Fruit fly (Drosophila melanogaster) whole organism, embryonic: Measurements from ENCODE around the gene NetB.

ENCODE experiments used
- ATbp ChIP-seq: fragments of 200-800 bp; sonication (Bioruptor generic); optimal IDR thresholded peaks from 2 replicates; lab custom pipeline; 2017; ENCODE audit warnings: missing biosample characterization, mild to moderate bottlenecking, missing genetic modification characterization, missing genetic modification reagents
- Asciz ChIP-seq: fragments of 200-800 bp; sonication (Bioruptor generic); optimal IDR thresholded peaks from 2 replicates; lab custom pipeline; 2017; ENCODE audit warnings: missing biosample characterization, mild to moderate bottlenecking, missing genetic modification characterization, missing genetic modification reagents
- Awh ChIP-seq: fragments of 200-800 bp; sonication (Bioruptor generic); IDR thresholded peaks from 2 replicates; pipeline ENCODE4, ENCODE4 v1.3.6; 2022; ENCODE audit warnings: missing biosample characterization, missing genetic modification characterization
- Blimp-1 ChIP-seq: fragments of 200-800 bp; sonication (Bioruptor generic); optimal IDR thresholded peaks from 3 replicates; lab custom pipeline; 2018; ENCODE audit warnings: missing biosample characterization, missing genetic modification characterization, mild to moderate bottlenecking, moderate library complexity, missing genetic modification reagents
- CG10979 ChIP-seq: fragments of 200-800 bp; sonication (Bioruptor generic); optimal IDR thresholded peaks from 2 replicates; lab custom pipeline; 2018; ENCODE audit warnings: missing biosample characterization, mild to moderate bottlenecking, missing genetic modification characterization, moderate library complexity
- CG13894 ChIP-seq: fragments of 200-800 bp; sonication (Bioruptor generic); optimal IDR thresholded peaks from 3 replicates; lab custom pipeline; 2018; ENCODE audit warnings: missing biosample characterization, mild to moderate bottlenecking, missing genetic modification characterization, moderate library complexity
- CG14667 ChIP-seq: fragments of 200-800 bp; sonication (Bioruptor generic); IDR thresholded peaks from 2 replicates; pipeline ENCODE4 v1.3.6; 2022; ENCODE audit warnings: missing biosample characterization, missing genetic modification characterization
- CG17359 ChIP-seq: fragments of 200-800 bp; sonication (Bioruptor generic); optimal IDR thresholded peaks from 3 replicates; lab custom pipeline; 2018; ENCODE audit warnings: missing biosample characterization, mild to moderate bottlenecking, missing genetic modification characterization, moderate library complexity
- CG18262 ChIP-seq: fragments of 200-800 bp; optimal IDR thresholded peaks from 3 replicates; lab custom pipeline; 2019; ENCODE audit warnings: missing biosample characterization, mild to moderate bottlenecking, missing genetic modification characterization, moderate library complexity
- CG18619 ChIP-seq: fragments of 200-800 bp; sonication (Bioruptor generic); optimal IDR thresholded peaks from 3 replicates; lab custom pipeline; 2017; ENCODE audit warnings: missing biosample characterization, mild to moderate bottlenecking, missing genetic modification characterization
- CG2712 ChIP-seq: fragments of 200-800 bp; optimal IDR thresholded peaks from 3 replicates; lab custom pipeline; 2019; ENCODE audit warnings: missing biosample characterization, mild to moderate bottlenecking, missing genetic modification characterization, moderate library complexity
- CG34422 ChIP-seq: fragments of 200-800 bp; sonication (Bioruptor generic); IDR thresholded peaks from 3 replicates; pipeline ENCODE4 v1.3.6; 2022; ENCODE audit warnings: missing biosample characterization, missing genetic modification characterization
- CG4424 ChIP-seq: fragments of 200-800 bp; sonication (Bioruptor generic); optimal IDR thresholded peaks from 3 replicates; lab custom pipeline; 2016; ENCODE audit warnings: missing biosample characterization, missing genetic modification characterization
- CG6791 ChIP-seq: fragments of 200-800 bp; sonication (Bioruptor generic); IDR thresholded peaks from 3 replicates; pipeline ENCODE4 v1.3.6; 2022; ENCODE audit warnings: missing biosample characterization, missing genetic modification characterization; ENCODE audit not compliant: partially characterized antibody
- CG7372 ChIP-seq: fragments of 200-800 bp; sonication (Bioruptor generic); IDR thresholded peaks from 2 replicates; pipeline ENCODE4 v1.3.6; 2022; ENCODE audit warnings: missing biosample characterization, missing genetic modification characterization
- CG8924 ChIP-seq: fragments of 200-800 bp; optimal IDR thresholded peaks from 3 replicates; lab custom pipeline; 2019; ENCODE audit warnings: missing biosample characterization, mild to moderate bottlenecking, missing genetic modification characterization, moderate library complexity
- CG9932 ChIP-seq: fragments of 200-800 bp; sonication (Bioruptor generic); IDR thresholded peaks from 2 replicates; pipeline ENCODE4 v1.3.6; 2022; ENCODE audit warnings: missing biosample characterization, missing genetic modification characterization
- Dek ChIP-seq: fragments of 200-800 bp; sonication (Bioruptor generic); optimal IDR thresholded peaks from 3 replicates; lab custom pipeline; 2019; ENCODE audit warnings: missing biosample characterization, mild to moderate bottlenecking, missing genetic modification characterization, moderate library complexity
- Eip74EF ChIP-seq, 2 experiments: fragments of 200-800 bp in 1 of 2; fragments of >200 bp in 1 of 2; sonication (Bioruptor generic) in 1 of 2; optimal IDR thresholded peaks; 2 replicates each; lab custom pipeline; 2017 to 2019; ENCODE audit warnings: missing biosample characterization in 2 of 2, missing genetic modification characterization in 2 of 2, mild to moderate bottlenecking in 1 of 2, moderate library complexity in 1 of 2
- GATAe ChIP-seq: fragments of 200-800 bp; sonication (Bioruptor generic); conservative IDR thresholded peaks from 2 replicates; pipeline ENCODE4 v1.3.6; 2022; ENCODE audit warnings: missing biosample characterization, missing genetic modification characterization
- HLH3B ChIP-seq: fragments of 200-800 bp; sonication (Bioruptor generic); IDR thresholded peaks from 2 replicates; pipeline ENCODE4 v1.3.6; 2022; ENCODE audit warnings: missing biosample characterization, missing genetic modification characterization
- Hmx ChIP-seq: fragments of 200-800 bp; sonication (Bioruptor generic); optimal IDR thresholded peaks from 2 replicates; lab custom pipeline; 2016; ENCODE audit warnings: missing biosample characterization, missing genetic modification characterization
- Med ChIP-seq: fragments of 200-800 bp; sonication (Bioruptor generic); peaks from one replicate; lab custom pipeline; 2016; ENCODE audit warnings: missing biosample characterization, missing genetic modification characterization, mild to moderate bottlenecking, inconsistent platforms, moderate library complexity
- Sox100B ChIP-seq: fragments of 200-800 bp; sonication (Bioruptor generic); optimal IDR thresholded peaks from 3 replicates; lab custom pipeline; 2018; ENCODE audit warnings: missing biosample characterization, mild to moderate bottlenecking, missing genetic modification characterization
- az2 ChIP-seq: fragments of 200-800 bp; sonication (Bioruptor generic); optimal IDR thresholded peaks from 3 replicates; lab custom pipeline; 2016; ENCODE audit warnings: missing biosample characterization, missing genetic modification characterization
- bab2 ChIP-seq: fragments of 200-800 bp; sonication (Bioruptor generic); optimal IDR thresholded peaks from 2 replicates; lab custom pipeline; 2016; ENCODE audit warnings: missing biosample characterization, missing genetic modification characterization
- da ChIP-seq: fragments of 200-800 bp; sonication (Bioruptor generic); optimal IDR thresholded peaks from 2 replicates; lab custom pipeline; 2016; ENCODE audit warnings: missing biosample characterization, missing genetic modification characterization
- dmrt11E ChIP-seq: fragments of 200-800 bp; sonication (Bioruptor generic); optimal IDR thresholded peaks from 3 replicates; lab custom pipeline; 2018; ENCODE audit warnings: missing biosample characterization, mild to moderate bottlenecking, missing genetic modification characterization, moderate library complexity
- dmrt99B ChIP-seq: fragments of 200-800 bp; sonication (Bioruptor generic); optimal IDR thresholded peaks from 2 replicates; lab custom pipeline; 2018; ENCODE audit warnings: missing biosample characterization, mild to moderate bottlenecking, missing genetic modification characterization, moderate library complexity
- dpn ChIP-seq, 2 experiments: fragments of 200-800 bp; sonication (Bioruptor generic); optimal IDR thresholded peaks; 3 replicates each; lab custom pipeline; 2016; ENCODE audit warnings: missing biosample characterization in 2 of 2, missing genetic modification characterization in 2 of 2
- eyg ChIP-seq: fragments of 200-800 bp; sonication (Bioruptor generic); optimal IDR thresholded peaks from 3 replicates; lab custom pipeline; 2016; ENCODE audit warnings: missing biosample characterization, missing genetic modification characterization
- grau ChIP-seq: fragments of 200-800 bp; optimal IDR thresholded peaks from 3 replicates; lab custom pipeline; 2019; ENCODE audit warnings: missing biosample characterization, mild to moderate bottlenecking, missing genetic modification characterization, moderate library complexity
- hkb ChIP-seq, 2 experiments: fragments of 200-800 bp in 1 of 2; fragments of >200 bp in 1 of 2; sonication (Bioruptor generic) in 1 of 2; IDR thresholded peaks in 1 of 2; optimal IDR thresholded peaks in 1 of 2; 2 replicates each; pipeline versions ENCODE4 v1.3.6 to Lab custom; 2017 to 2022; ENCODE audit warnings: missing biosample characterization in 1 of 2, missing genetic modification characterization in 1 of 2
- lola ChIP-seq, 3 experiments: fragments of >200 bp in 2 of 3; fragments of 200-800 bp in 1 of 3; sonication (Bioruptor generic) in 1 of 3; optimal IDR thresholded peaks; 2 replicates each; lab custom pipeline; 2017 to 2019; ENCODE audit warnings: missing biosample characterization in 3 of 3, missing genetic modification characterization in 3 of 3, mild to moderate bottlenecking in 1 of 3, moderate library complexity in 1 of 3
- oc ChIP-seq: fragments of 200-800 bp; sonication (Bioruptor generic); optimal IDR thresholded peaks from 2 replicates; lab custom pipeline; 2018; ENCODE audit warnings: missing biosample characterization, mild to moderate bottlenecking, missing genetic modification characterization, moderate library complexity
- otp ChIP-seq: fragments of 200-800 bp; sonication (Bioruptor generic); IDR thresholded peaks from 3 replicates; pipeline ENCODE4, ENCODE4 v1.3.6; 2022; ENCODE audit warnings: missing biosample characterization, missing genetic modification characterization
- phol ChIP-seq: fragments of 200-800 bp; sonication (Bioruptor generic); optimal IDR thresholded peaks from 3 replicates; lab custom pipeline; 2018; ENCODE audit warnings: missing biosample characterization, mild to moderate bottlenecking, missing genetic modification characterization, moderate library complexity
- row ChIP-seq: fragments of 200-800 bp; sonication (Bioruptor generic); IDR thresholded peaks from 3 replicates; pipeline ENCODE4 v1.3.6; 2022; ENCODE audit warnings: missing biosample characterization, missing genetic modification characterization
- sisA ChIP-seq: fragments of 200-800 bp; sonication (Bioruptor generic); IDR thresholded peaks from 2 replicates; pipeline ENCODE4 v1.3.6; 2022; ENCODE audit warnings: missing biosample characterization, missing genetic modification characterization
- tgo ChIP-seq: fragments of 200-800 bp; sonication (Bioruptor generic); IDR thresholded peaks from 3 replicates; pipeline ENCODE4 v1.3.6; 2022; ENCODE audit warnings: missing biosample characterization, missing genetic modification characterization
- ttk ChIP-seq: fragments of 200-800 bp; sonication (Bioruptor generic); IDR thresholded peaks from 2 replicates; pipeline ENCODE4 v2.1.2; 2022; ENCODE audit warnings: missing biosample characterization, missing genetic modification characterization
- vvl ChIP-seq: fragments of 200-800 bp; sonication (Bioruptor generic); IDR thresholded peaks from 2 replicates; pipeline ENCODE4 v1.3.6; 2022; ENCODE audit warnings: missing biosample characterization, missing genetic modification characterization
- zfh1 ChIP-seq: fragments of 200-800 bp; sonication (Bioruptor generic); IDR thresholded peaks from 3 replicates; pipeline ENCODE4 v1.3.6; 2022; ENCODE audit warnings: missing biosample characterization, missing genetic modification characterization

The NetB gene

dm6 chrX:14679189-14679588 is 70.0 kb downstream of the NetB start, which contains the start of gene CG5321 (continued):
- TF ChIP-seq Awh (GFP tag; lab: Robert Waterston, UW) (0 out of 2 replicates have a peak, but pooled peaks have one; percentile 47), CG17359 (tag; lab: Kevin White, UChicago) (peak; percentile 64), bab2 (GFP tag; lab: Kevin White, UChicago) (no peak), CG4424 (peak; percentile 34), Sox100B (GFP tag; lab: Kevin White, UChicago) (peak; percentile 53), oc (tag; lab: Kevin White, UChicago) (peak; percentile 33), row (GFP tag; lab: Robert Waterston, UW) (peak; percentile 70), zfh1 (GFP tag; lab: Robert Waterston, UW) (peak; percentile 47; the same call in 1 of the 3 replicates), hkb (optimal IDR thresholded peaks at IDR 0.05; lab: Kevin White, UChicago) (no peak), hkb (GFP tag; IDR thresholded peaks at IDR 0.05; lab: Robert Waterston, UW) (peak; percentile 36; the same call in 1 of the 2 replicates), Dek (peak; percentile 7), da (no peak), sisA (peak; percentile 34), lola (GFP tag; optimal IDR thresholded peaks at IDR 0.05; lab: Kevin White, UChicago) (peak in 1 of 3 experiments; percentile 35), CG13894 (tag; lab: Kevin White, UChicago) (no peak), CG10979 (tag; lab: Kevin White, UChicago) (peak; percentile 69), dpn (GFP tag; optimal IDR thresholded peaks at IDR 0.05; lab: Kevin White, UChicago) (peak in 1 of 2 experiments; percentile 34), ATbp (GFP tag; lab: Kevin White, UChicago) (peak; percentile 54), Asciz (GFP tag; lab: Kevin White, UChicago) (peak; percentile 42), CG9932 (GFP tag; lab: Robert Waterston, UW) (0 out of 2 replicates have a peak, but pooled peaks have one; percentile 13), ttk (GFP tag; lab: Robert Waterston, UW) (0 out of 2 replicates have a peak, but pooled peaks have one; percentile 19), dmrt11E (peak; percentile 40), CG18262 (peak; percentile 73), az2 (GFP tag; lab: Kevin White, UChicago) (peak; percentile 43), CG14667 (GFP tag; lab: Robert Waterston, UW) (no peak), CG6791 (GFP tag; lab: Robert Waterston, UW) (no peak), HLH3B (GFP tag; lab: Robert Waterston, UW) (peak; percentile 54; the same call in 1 of the 2 replicates), CG7372 (GFP tag; lab: Robert Waterston, UW) (no peak), vvl (GFP tag; lab: Robert Waterston, UW) (peak; percentile 64; the same call in 1 of the 2 replicates), Med (GFP tag; lab: Kevin White, UChicago) (peak; percentile 69), tgo (GFP tag; lab: Robert Waterston, UW) (peak; percentile 42; the same call in 1 of the 3 replicates), CG18619 (GFP tag; lab: Kevin White, UChicago) (no peak), dmrt99B (tag; lab: Kevin White, UChicago) (peak; percentile 66), CG8924 (peak; percentile 76), Hmx (no peak), CG2712 (tag; lab: Kevin White, UChicago) (peak; percentile 79), CG34422 (no peak), otp (GFP tag; lab: Robert Waterston, UW) (peak; percentile 21; the same call in 1 of the 3 replicates), grau (peak; percentile 65), Eip74EF (GFP tag; optimal IDR thresholded peaks at IDR 0.05; lab: Kevin White, UChicago) (peak in 1 of 2 experiments; percentile 66), eyg (GFP tag; lab: Kevin White, UChicago) (no peak), GATAe (no peak), Blimp-1 (GFP tag; lab: Kevin White, UChicago) (peak; percentile 75), phol (tag; lab: Kevin White, UChicago) (peak; percentile 69)
- TF ChIP-seq, all 482 proteins: peak for 129
